Fruit fly (Drosophila melanogaster): ENCODE data around the gene CG11841.

dm6 chr3R:29091609-29092008 lies 40.8 kb downstream of the CG11841 start:
- TF ChIP-seq EcR (GFP tag; optimal IDR thresholded peaks at IDR 0.05) (no peak), psq (optimal IDR thresholded peaks at IDR 0.05) (no peak), Dll (optimal IDR thresholded peaks at IDR 0.05) (no peak), usp (GFP tag; optimal IDR thresholded peaks at IDR 0.05) (no peak), CG8478 (optimal IDR thresholded peaks at IDR 0.05) (no peak)

Measured in whole organism.